Worm (Caenorhabditis elegans) whole organism, early embryonic: ENCODE measurements around the gene C35A11.2.

ENCODE experiments used
- ama-1 ChIP-seq: fragments of 150-350 bp; optimal IDR thresholded peaks from 2 replicates; lab custom pipeline; 2014
- ceh-13 ChIP-seq: fragments of 200-800 bp; sonication (Bioruptor generic); optimal IDR thresholded peaks from 2 replicates; lab custom pipeline; 2018; ENCODE audit warnings: mild to moderate bottlenecking, missing genetic modification characterization, missing compliant biosample characterization
- ceh-36 ChIP-seq: sonication (generic microtip); optimal IDR thresholded peaks from 2 replicates; lab custom pipeline; 2016; ENCODE audit warnings: missing genetic modification characterization, inconsistent platforms, missing compliant biosample characterization
- ets-7 ChIP-seq: sonication (generic microtip); optimal IDR thresholded peaks from 2 replicates; lab custom pipeline; 2016; ENCODE audit warnings: missing genotype, missing genetic modification characterization, missing compliant biosample characterization
- hmbx-1 ChIP-seq: sonication (generic microtip); optimal IDR thresholded peaks from 2 replicates; lab custom pipeline; 2016; ENCODE audit warnings: mild to moderate bottlenecking, missing genetic modification characterization, missing compliant biosample characterization
- pes-1 ChIP-seq: fragments of 200-800 bp; sonication (Bioruptor generic); IDR thresholded peaks from 2 replicates; pipeline ENCODE4 v1.3.6; 2022; ENCODE audit warnings: missing genetic modification reagents, missing genetic modification characterization, missing compliant biosample characterization
- tbx-11 ChIP-seq: fragments of 200-800 bp; sonication (Bioruptor generic); IDR thresholded peaks from 2 replicates; pipeline ENCODE4 v1.3.6; 2022; ENCODE audit warnings: missing genetic modification characterization, missing compliant biosample characterization
- tbx-37 ChIP-seq: fragments of 200-800 bp; sonication (Bioruptor generic); conservative IDR thresholded peaks from 2 replicates; pipeline ENCODE4 v1.3.6; 2022; ENCODE audit warnings: missing genetic modification reagents, missing genetic modification characterization, missing compliant biosample characterization

- TF ChIP-seq ceh-36 (tag; lab: Kevin White, UChicago) = no peak
- no peak for TF ChIP-seq ama-1 (lab: Kevin White, UChicago)
- no peak for TF ChIP-seq hmbx-1
- TF ChIP-seq ceh-13 (GFP tag; lab: Kevin White, UChicago) = no peak
- TF ChIP-seq tbx-11 = no peak
- no peak for TF ChIP-seq ets-7
- no peak for TF ChIP-seq pes-1 (GFP tag; lab: Robert Waterston, UW)
- TF ChIP-seq tbx-37 (GFP tag; lab: Robert Waterston, UW) = no peak
These were observed 27.3 kb upstream of the C35A11.2 start, which contains the start of gene nhr-216 for ce11 chrV:5358772-5359171.
